Worm (Caenorhabditis elegans) whole organism, mixed stage, embryonic: ENCODE results near the gene mup-4.

Experiments used
- M03D4.4 ChIP-seq: sonication (generic microtip); optimal IDR thresholded peaks from 2 replicates; lab custom pipeline; 2017; ENCODE audit warnings: mild to moderate bottlenecking, missing genetic modification characterization, missing compliant biosample characterization
- bed-3 ChIP-seq: fragments of 200-800 bp; sonication (Bioruptor generic); optimal IDR thresholded peaks from 3 replicates; lab custom pipeline; 2018; ENCODE audit warnings: mild to moderate bottlenecking, missing genetic modification characterization, moderate library complexity, missing compliant biosample characterization
- blmp-1 ChIP-seq: fragments of 150-350 bp; optimal IDR thresholded peaks from 2 replicates; lab custom pipeline; 2014; ENCODE audit warnings: missing biosample characterization, missing genetic modification characterization
- ceh-39 ChIP-seq: fragments of 150-350 bp; optimal IDR thresholded peaks from 2 replicates; lab custom pipeline; 2014; ENCODE audit warnings: missing biosample characterization, missing genetic modification characterization
- ceh-43 ChIP-seq: fragments of 200-800 bp; sonication (Bioruptor generic); optimal IDR thresholded peaks from 2 replicates; lab custom pipeline; 2018; ENCODE audit warnings: mild to moderate bottlenecking, missing genetic modification characterization, moderate library complexity, missing compliant biosample characterization
- ceh-83 ChIP-seq: fragments of 200-800 bp; sonication (Bioruptor generic); optimal IDR thresholded peaks from 2 replicates; lab custom pipeline; 2018; ENCODE audit warnings: mild to moderate bottlenecking, missing genetic modification characterization, missing compliant biosample characterization
- ces-1 ChIP-seq: fragments of 150-350 bp; optimal IDR thresholded peaks from 2 replicates; lab custom pipeline; 2014; ENCODE audit warnings: missing biosample characterization, missing genetic modification reagents, missing genetic modification characterization
- cnd-1 ChIP-seq: fragments of 200-800 bp; sonication (Bioruptor generic); optimal IDR thresholded peaks from 2 replicates; lab custom pipeline; 2018; ENCODE audit warnings: mild to moderate bottlenecking, missing genetic modification characterization, missing compliant biosample characterization
- drap-1 ChIP-seq: fragments of 200-800 bp; sonication (Bioruptor generic); optimal IDR thresholded peaks from 3 replicates; lab custom pipeline; 2018; ENCODE audit warnings: mild to moderate bottlenecking, missing genetic modification characterization, missing compliant biosample characterization
- elt-1 ChIP-seq: sonication (generic microtip); optimal IDR thresholded peaks from 2 replicates; lab custom pipeline; 2017; ENCODE audit warnings: missing genetic modification characterization, mild to moderate bottlenecking, missing compliant biosample characterization, antibody characterized with exemption, moderate library complexity, borderline replicate concordance; ENCODE audit not compliant: insufficient read depth
- elt-3 ChIP-seq: fragments of 150-350 bp; optimal IDR thresholded peaks from 2 replicates; lab custom pipeline; 2014; ENCODE audit warnings: missing biosample characterization, missing genetic modification characterization
- ham-2 ChIP-seq: fragments of 200-800 bp; sonication (Bioruptor generic); optimal IDR thresholded peaks from 2 replicates; lab custom pipeline; 2018; ENCODE audit warnings: mild to moderate bottlenecking, missing genetic modification characterization, missing compliant biosample characterization
- hlh-1 ChIP-seq: fragments of 150-350 bp; optimal IDR thresholded peaks from 2 replicates; lab custom pipeline; 2014; ENCODE audit warnings: missing biosample characterization, missing genetic modification reagents, missing genetic modification characterization
- lin-13 ChIP-seq: fragments of 150-350 bp; optimal IDR thresholded peaks from 2 replicates; lab custom pipeline; 2014; ENCODE audit warnings: missing biosample characterization, missing genetic modification characterization
- lin-32 ChIP-seq: fragments of 200-800 bp; sonication (Bioruptor generic); optimal IDR thresholded peaks from 2 replicates; lab custom pipeline; 2018; ENCODE audit warnings: mild to moderate bottlenecking, missing genetic modification characterization, missing compliant biosample characterization
- lsy-2 ChIP-seq: fragments of 150-350 bp; optimal IDR thresholded peaks from 2 replicates; lab custom pipeline; 2014; ENCODE audit warnings: missing biosample characterization, missing genetic modification characterization
- mab-5 ChIP-seq: fragments of 150-350 bp; optimal IDR thresholded peaks from 2 replicates; lab custom pipeline; 2014; ENCODE audit warnings: missing biosample characterization, missing genetic modification characterization
- mls-2 ChIP-seq: sonication (generic microtip); optimal IDR thresholded peaks from 2 replicates; lab custom pipeline; 2016; ENCODE audit warnings: mild to moderate bottlenecking, missing genetic modification characterization, moderate library complexity, missing compliant biosample characterization
- nhr-12 ChIP-seq: fragments of 150-350 bp; optimal IDR thresholded peaks from 2 replicates; lab custom pipeline; 2014; ENCODE audit warnings: missing biosample characterization, missing genetic modification characterization
- nhr-2 ChIP-seq: fragments of 150-350 bp; optimal IDR thresholded peaks from 2 replicates; lab custom pipeline; 2014; ENCODE audit warnings: missing biosample characterization, missing genetic modification characterization
- nhr-237 ChIP-seq: fragments of 150-350 bp; optimal IDR thresholded peaks from 2 replicates; lab custom pipeline; 2014; ENCODE audit warnings: missing biosample characterization, missing genetic modification characterization
- nhr-28 ChIP-seq: fragments of 150-350 bp; optimal IDR thresholded peaks from 2 replicates; lab custom pipeline; 2014; ENCODE audit warnings: missing biosample characterization, missing genetic modification characterization
- nhr-76 ChIP-seq: sonication (generic microtip); optimal IDR thresholded peaks from 2 replicates; lab custom pipeline; 2017; ENCODE audit warnings: missing biosample characterization, missing genetic modification characterization
- pha-4 ChIP-seq: fragments of 150-350 bp; optimal IDR thresholded peaks from 2 replicates; lab custom pipeline; 2018; ENCODE audit warnings: missing biosample characterization, missing genetic modification reagents, missing genetic modification characterization
- snpc-4 ChIP-seq: fragments of 150-350 bp; optimal IDR thresholded peaks from 2 replicates; lab custom pipeline; 2014; ENCODE audit warnings: missing biosample characterization, missing genetic modification characterization
- tbx-8 ChIP-seq: fragments of 200-800 bp; sonication (Bioruptor generic); optimal IDR thresholded peaks from 2 replicates; lab custom pipeline; 2018; ENCODE audit warnings: mild to moderate bottlenecking, missing genetic modification characterization, moderate library complexity, missing compliant biosample characterization
- unc-120 ChIP-seq: sonication (generic microtip); optimal IDR thresholded peaks from 2 replicates; lab custom pipeline; 2017; ENCODE audit warnings: missing genetic modification characterization, missing compliant biosample characterization; ENCODE audit not compliant: poor library complexity, severe bottlenecking
- unc-39 ChIP-seq: fragments of 150-350 bp; optimal IDR thresholded peaks from 2 replicates; lab custom pipeline; 2014; ENCODE audit warnings: missing biosample characterization, missing genetic modification characterization
- unc-62 ChIP-seq: fragments of 150-350 bp; optimal IDR thresholded peaks from 2 replicates; lab custom pipeline; 2014; ENCODE audit warnings: missing biosample characterization, missing genetic modification reagents, missing genetic modification characterization
- zip-8 ChIP-seq: fragments of 150-350 bp; optimal IDR thresholded peaks from 2 replicates; lab custom pipeline; 2014; ENCODE audit warnings: missing biosample characterization, missing genetic modification characterization
- ztf-11 ChIP-seq: fragments of 150-350 bp; optimal IDR thresholded peaks from 2 replicates; lab custom pipeline; 2014; ENCODE audit warnings: missing biosample characterization, missing genetic modification characterization

mup-4 gene

ce11 chrIII:7465347-7465746 is 23.6 kb downstream of the mup-4 start, which contains the start of gene fum-1:
fum-1 (plus strand) TSS chrIII:7465605.
- TF ChIP-seq M03D4.4 (tag; lab: Kevin White, UChicago) (no peak), nhr-237 (tag; lab: Kevin White, UChicago) (peak; percentile 6), pha-4 (tag; lab: Kevin White, UChicago) (no peak)
- TF ChIP-seq, all 35 proteins: peak for 1

ce11 chrIII:7463438-7464008 is 25.4 kb downstream of the mup-4 start, which contains the start of gene H14A12.3:
H14A12.3 (plus strand) TSS chrIII:7463797.
- TF ChIP-seq M03D4.4 (tag; lab: Kevin White, UChicago) (no peak), cnd-1 (tag; lab: Kevin White, UChicago) (no peak), nhr-28 (tag; lab: Kevin White, UChicago) (no peak), mls-2 (no peak), ceh-83 (no peak), nhr-237 (tag; lab: Kevin White, UChicago) (no peak), snpc-4 (no peak), unc-62 (GFP tag; lab: Kevin White, UChicago) (no peak), nhr-12 (tag; lab: Kevin White, UChicago) (no peak)
- TF ChIP-seq, all 35 proteins: peak for 0

- no peak for TF ChIP-seq hlh-1 (tag; lab: Kevin White, UChicago)
- TF ChIP-seq, all 35 proteins: peak for 0
These were observed 26.6 kb downstream of the mup-4 start, which contains the start of gene fipr-20 for ce11 chrIII:7462295-7462694. fipr-20 (minus strand) TSS chrIII:7462395.

ce11 chrIII:7460018-7460417 is 28.9 kb downstream of the mup-4 start, which contains the start of gene mls-1:
mls-1 (plus strand) TSS chrIII:7460341.
- TF ChIP-seq bed-3 (GFP tag; lab: Kevin White, UChicago) (no peak), snpc-4 (no peak), ham-2 (GFP tag; lab: Kevin White, UChicago) (no peak), unc-62 (GFP tag; lab: Kevin White, UChicago) (no peak), lsy-2 (tag; lab: Kevin White, UChicago) (no peak), M03D4.4 (tag; lab: Kevin White, UChicago) (no peak), mls-2 (no peak), elt-3 (tag; lab: Kevin White, UChicago) (no peak), lin-13 (tag; lab: Kevin White, UChicago) (no peak), ceh-39 (no peak), hlh-1 (tag; lab: Kevin White, UChicago) (no peak), nhr-2 (no peak), nhr-76 (tag; lab: Kevin White, UChicago) (no peak), unc-39 (tag; lab: Kevin White, UChicago) (no peak), lin-32 (no peak), unc-120 (tag; lab: Kevin White, UChicago) (no peak), zip-8 (tag; lab: Kevin White, UChicago) (no peak), tbx-8 (no peak), ceh-43 (GFP tag; lab: Kevin White, UChicago) (no peak)

- TF ChIP-seq ceh-39 (no peak), ces-1 (GFP tag; lab: Kevin White, UChicago) (no peak), ztf-11 (no peak), ceh-43 (GFP tag; lab: Kevin White, UChicago) (no peak)
These were observed 30.0 kb downstream of the mup-4 start, which contains the start of the genes fipr-19 and fipr-18 for ce11 chrIII:7458846-7459365. fipr-19 (minus strand) TSS chrIII:7458946. fipr-18 (plus strand) TSS chrIII:7459315.

ce11 chrIII:7456640-7457039 is 32.3 kb downstream of the mup-4 start, which contains the start of gene Y69F12A.1:
Y69F12A.1 (plus strand) TSS chrIII:7456940.
- TF ChIP-seq lin-13 (tag; lab: Kevin White, UChicago) (no peak), ces-1 (GFP tag; lab: Kevin White, UChicago) (no peak), blmp-1 (tag; lab: Kevin White, UChicago) (no peak), pha-4 (tag; lab: Kevin White, UChicago) (no peak), nhr-237 (tag; lab: Kevin White, UChicago) (no peak), nhr-2 (no peak), ham-2 (GFP tag; lab: Kevin White, UChicago) (no peak), unc-120 (tag; lab: Kevin White, UChicago) (no peak), elt-1 (tag; lab: Kevin White, UChicago) (no peak), drap-1 (GFP tag; lab: Kevin White, UChicago) (no peak), elt-3 (tag; lab: Kevin White, UChicago) (no peak), lin-32 (no peak), mab-5 (tag; lab: Kevin White, UChicago) (no peak), snpc-4 (no peak), ztf-11 (no peak)
